Fruit fly (Drosophila melanogaster) S2 (cell line): Measurements from ENCODE around the gene mRpS23.

ENCODE experiments used
- CG8478 ChIP-seq: fragments of >200 bp; optimal IDR thresholded peaks from 2 replicates; lab custom pipeline; 2018
- CTCF ChIP-seq, 2 experiments: fragments of >200 bp; optimal IDR thresholded peaks; 2 replicates each; lab custom pipeline; 2018

dm6 chr2L:13881939-13882338 is 47.1 kb upstream of the mRpS23 start:
- TF ChIP-seq CG8478 (lab: Kevin White, UChicago): no peak
- no peak for TF ChIP-seq CTCF (optimal IDR thresholded peaks at IDR 0.05; lab: Kevin White, UChicago)
